Worm (Caenorhabditis elegans) whole organism, L2 larva: ENCODE data around the gene B0001.7.

Source experiments
- C34F6.9 ChIP-seq: fragments of 150-350 bp; optimal IDR thresholded peaks from 2 replicates; lab custom pipeline; 2014; ENCODE audit warnings: missing biosample characterization, missing genetic modification characterization
- R02D3.7 ChIP-seq: fragments of 150-350 bp; optimal IDR thresholded peaks from 2 replicates; lab custom pipeline; 2014; ENCODE audit warnings: missing biosample characterization, missing genetic modification characterization
- Y55F3AM.14 ChIP-seq: fragments of 200-800 bp; sonication (Bioruptor generic); optimal IDR thresholded peaks from 2 replicates; lab custom pipeline; 2018; ENCODE audit warnings: mild to moderate bottlenecking, missing genetic modification characterization, missing compliant biosample characterization
- alr-1 ChIP-seq: fragments of 150-350 bp; optimal IDR thresholded peaks from 2 replicates; lab custom pipeline; 2014; ENCODE audit warnings: missing biosample characterization, missing genetic modification characterization
- aly-2 ChIP-seq: fragments of 150-350 bp; optimal IDR thresholded peaks from 2 replicates; lab custom pipeline; 2014; ENCODE audit warnings: missing biosample characterization, missing genetic modification characterization
- ama-1 ChIP-seq: fragments of 150-350 bp; optimal IDR thresholded peaks from 2 replicates; lab custom pipeline; 2018; ENCODE audit warnings: inconsistent platforms
- blmp-1 ChIP-seq: sonication (generic microtip); optimal IDR thresholded peaks from 2 replicates; lab custom pipeline; 2017; ENCODE audit warnings: missing genetic modification characterization, mild to moderate bottlenecking, missing compliant biosample characterization, antibody characterized with exemption, moderate library complexity; ENCODE audit not compliant: insufficient read depth
- crh-2 ChIP-seq: sonication (generic microtip); optimal IDR thresholded peaks from 2 replicates; lab custom pipeline; 2017; ENCODE audit warnings: missing biosample characterization, missing genetic modification characterization
- egl-27 ChIP-seq: sonication (generic microtip); optimal IDR thresholded peaks from 3 replicates; lab custom pipeline; 2017; ENCODE audit warnings: missing biosample characterization, missing genetic modification reagents, missing genetic modification characterization
- fos-1 ChIP-seq: fragments of 150-350 bp; optimal IDR thresholded peaks from 2 replicates; lab custom pipeline; 2014; ENCODE audit warnings: missing biosample characterization, missing genetic modification characterization
- lin-13 ChIP-seq: fragments of 150-350 bp; optimal IDR thresholded peaks from 2 replicates; lab custom pipeline; 2014; ENCODE audit warnings: missing biosample characterization, missing genetic modification reagents, missing genetic modification characterization
- lsy-2 ChIP-seq, 2 experiments: fragments of 150-350 bp in 1 of 2; sonication (generic microtip) in 1 of 2; optimal IDR thresholded peaks; 2 replicates each; lab custom pipeline; 2014 to 2017; ENCODE audit warnings: missing biosample characterization in 2 of 2, missing genetic modification characterization in 2 of 2
- mab-5 ChIP-seq: fragments of 150-350 bp; optimal IDR thresholded peaks from 2 replicates; lab custom pipeline; 2014; ENCODE audit warnings: missing biosample characterization, missing genetic modification characterization
- mbf-1 ChIP-seq: sonication (generic microtip); optimal IDR thresholded peaks from 2 replicates; lab custom pipeline; 2017; ENCODE audit warnings: missing biosample characterization, missing genetic modification characterization
- mdl-1 ChIP-seq, 2 experiments: fragments of 150-350 bp in 1 of 2; sonication (generic microtip) in 1 of 2; optimal IDR thresholded peaks; 2 replicates each; lab custom pipeline; 2017; ENCODE audit warnings: missing biosample characterization in 2 of 2, missing genetic modification characterization in 2 of 2
- nhr-11 ChIP-seq: fragments of 150-350 bp; optimal IDR thresholded peaks from 2 replicates; lab custom pipeline; 2014; ENCODE audit warnings: missing biosample characterization, missing genetic modification characterization
- nhr-129 ChIP-seq: fragments of 150-350 bp; optimal IDR thresholded peaks from 2 replicates; lab custom pipeline; 2014; ENCODE audit warnings: missing biosample characterization, missing genetic modification characterization
- nhr-21 ChIP-seq: fragments of 150-350 bp; optimal IDR thresholded peaks from 2 replicates; lab custom pipeline; 2014; ENCODE audit warnings: missing biosample characterization, missing genetic modification characterization
- nhr-25 ChIP-seq: fragments of 150-350 bp; sonication (generic microtip); optimal IDR thresholded peaks from 3 replicates; lab custom pipeline; 2014; ENCODE audit warnings: missing biosample characterization, missing genetic modification characterization
- nhr-77 ChIP-seq: fragments of 150-350 bp; optimal IDR thresholded peaks from 2 replicates; lab custom pipeline; 2014; ENCODE audit warnings: missing biosample characterization, missing genetic modification characterization
- sem-4 ChIP-seq: fragments of 150-350 bp; optimal IDR thresholded peaks from 2 replicates; lab custom pipeline; 2014; ENCODE audit warnings: missing biosample characterization, missing genetic modification reagents, missing genetic modification characterization
- sma-9 ChIP-seq, 2 experiments: fragments of 150-350 bp in 1 of 2; sonication (generic microtip) in 1 of 2; optimal IDR thresholded peaks; 2 replicates each; lab custom pipeline; 2014 to 2016; ENCODE audit warnings: missing genetic modification characterization in 2 of 2, mild to moderate bottlenecking in 1 of 2, missing biosample characterization in 1 of 2, missing compliant biosample characterization in 1 of 2, missing genetic modification reagents in 1 of 2, moderate library complexity in 1 of 2
- unc-39 ChIP-seq: fragments of 150-350 bp; optimal IDR thresholded peaks from 2 replicates; lab custom pipeline; 2014; ENCODE audit warnings: missing biosample characterization, missing genetic modification characterization
- unc-55 ChIP-seq: fragments of 150-350 bp; sonication (generic microtip); optimal IDR thresholded peaks from 3 replicates; lab custom pipeline; 2014; ENCODE audit warnings: missing biosample characterization, missing genetic modification reagents, missing genetic modification characterization
- zag-1 ChIP-seq: fragments of 150-350 bp; optimal IDR thresholded peaks from 2 replicates; lab custom pipeline; 2014; ENCODE audit warnings: missing biosample characterization, missing genetic modification characterization
- ztf-1 ChIP-seq: fragments of 200-800 bp; sonication (Bioruptor generic); conservative IDR thresholded peaks from 2 replicates; pipeline ENCODE4 v1.3.6; 2022; ENCODE audit warnings: missing genetic modification characterization, missing compliant biosample characterization
- ztf-11 ChIP-seq: sonication (generic microtip); optimal IDR thresholded peaks from 2 replicates; lab custom pipeline; 2017; ENCODE audit warnings: missing biosample characterization, missing genetic modification characterization

The B0001.7 gene

DNA sequence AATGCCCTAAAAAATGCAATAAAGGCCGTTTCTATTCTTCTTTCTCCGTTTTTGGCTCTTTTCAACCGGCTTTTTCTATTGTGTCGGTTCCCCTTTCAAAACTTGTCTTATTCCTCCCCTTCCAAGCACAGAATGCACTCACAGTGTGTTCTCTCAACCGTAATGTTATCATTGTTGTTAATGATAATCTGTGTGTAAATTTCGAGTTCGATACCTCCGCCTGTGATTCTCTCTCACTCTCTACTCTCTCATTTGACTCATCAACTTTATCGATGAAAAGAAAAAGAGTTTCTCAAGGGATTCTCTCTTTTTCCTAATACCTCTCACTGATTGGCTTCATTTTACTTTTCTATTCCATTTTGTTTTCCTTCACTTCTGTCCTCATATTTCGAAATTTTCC, 25.3 kb downstream of the B0001.7 start:
- TF ChIP-seq egl-27 (tag; lab: Kevin White, UChicago) = no peak
- peak; percentile 54 for TF ChIP-seq unc-55 (GFP tag; lab: Kevin White, UChicago)
- TF ChIP-seq unc-39 = no peak
- peak; percentile 31 for TF ChIP-seq C34F6.9 (tag; lab: Kevin White, UChicago)
- peak; percentile 11 for TF ChIP-seq nhr-129
- TF ChIP-seq sma-9 (GFP tag; optimal IDR thresholded peaks at IDR 0.05; lab: Kevin White, UChicago) = no peak
- no peak for TF ChIP-seq sma-9 (tag; optimal IDR thresholded peaks at IDR 0.05; lab: Kevin White, UChicago)
- peak; percentile 90 for TF ChIP-seq fos-1 (tag; lab: Kevin White, UChicago)
- TF ChIP-seq mbf-1 (tag; lab: Kevin White, UChicago) = no peak

DNA sequence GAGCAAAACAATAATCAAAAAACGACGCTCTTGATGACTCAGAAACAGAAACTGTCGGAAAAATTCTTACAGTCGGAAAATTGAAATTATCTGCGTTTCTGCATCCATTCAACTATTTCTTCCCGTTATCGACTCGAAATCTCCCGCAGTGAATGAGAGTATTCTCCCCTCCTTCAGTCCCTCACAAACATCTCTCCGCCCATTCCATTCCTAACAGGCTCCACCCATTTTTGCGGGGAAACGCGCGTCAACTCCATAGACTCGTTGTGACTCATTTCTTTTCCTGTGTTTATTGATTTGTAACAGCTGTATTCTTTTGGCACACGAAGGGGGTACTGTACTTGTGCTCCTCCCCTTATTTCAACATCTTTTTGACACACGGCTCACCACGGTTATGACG, 26.2 kb downstream of the B0001.7 start:
- TF ChIP-seq nhr-129 (peak; percentile 73), Y55F3AM.14 (GFP tag; lab: Kevin White, UChicago) (no peak), crh-2 (tag; lab: Kevin White, UChicago) (no peak), nhr-11 (no peak), nhr-77 (tag; lab: Kevin White, UChicago) (no peak), sma-9 (GFP tag; optimal IDR thresholded peaks at IDR 0.05; lab: Kevin White, UChicago) (no peak), sma-9 (tag; optimal IDR thresholded peaks at IDR 0.05; lab: Kevin White, UChicago) (no peak), unc-55 (GFP tag; lab: Kevin White, UChicago) (peak; percentile 31), ama-1 (lab: Kevin White, UChicago) (no peak), R02D3.7 (tag; lab: Kevin White, UChicago) (no peak), sem-4 (tag; lab: Kevin White, UChicago) (no peak), ztf-11 (tag; lab: Kevin White, UChicago) (no peak), egl-27 (tag; lab: Kevin White, UChicago) (no peak), ztf-1 (GFP tag; lab: Robert Waterston, UW) (no peak), nhr-25 (tag; lab: Kevin White, UChicago) (no peak), lsy-2 (tag; optimal IDR thresholded peaks at IDR 0.05; lab: Kevin White, UChicago) (peak in 1 of 2 experiments; percentile 43), lin-13 (GFP tag; lab: Kevin White, UChicago) (no peak)

ce11 chrIV:12126740-12127472, 27.1 kb downstream of the B0001.7 start:
- TF ChIP-seq nhr-11 (no peak), lsy-2 (tag; optimal IDR thresholded peaks at IDR 0.05; lab: Kevin White, UChicago) (peak in 1 of 2 experiments; percentile 15)

DNA sequence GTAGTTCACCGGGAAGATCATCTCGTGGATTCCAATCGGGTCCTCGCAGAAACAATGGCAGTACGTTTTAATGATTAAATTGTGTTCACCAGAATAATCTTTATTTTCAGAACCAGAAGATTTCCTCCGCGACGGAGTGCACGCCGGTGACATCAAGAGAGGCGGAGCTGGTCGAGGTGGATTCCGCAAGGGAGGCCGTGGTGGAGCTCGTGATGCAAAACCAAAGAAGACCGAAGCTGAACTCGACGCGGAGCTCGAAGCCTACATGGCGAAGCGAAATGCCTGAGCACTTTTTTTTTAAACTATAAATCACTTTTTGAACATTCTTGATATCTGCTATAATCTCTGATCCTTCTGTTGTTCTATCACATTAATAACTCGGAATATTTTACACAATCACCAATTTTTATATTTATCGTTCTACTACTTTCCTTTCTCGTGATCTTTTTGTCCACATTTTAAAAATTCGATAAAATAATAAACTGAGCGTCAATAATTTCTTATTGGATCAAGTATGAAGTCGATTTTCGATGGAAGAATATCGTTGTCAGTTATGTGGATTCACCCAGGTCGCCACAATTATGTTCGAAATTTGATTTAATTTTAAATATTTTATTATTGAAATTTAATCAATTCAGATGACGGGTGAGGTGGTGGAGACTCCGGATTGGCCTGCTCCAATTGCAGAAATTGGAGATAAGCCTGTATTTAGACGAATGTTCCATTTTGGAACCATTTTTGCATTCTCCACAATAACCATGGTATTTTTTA, 29.5 kb downstream of the B0001.7 start, which contains the start of gene dhhc-6:
Gene dhhc-6, plus strand, starts transcription at position 639 of the 771 bp plus-strand sequence.
- no peak for TF ChIP-seq nhr-21 (tag; lab: Kevin White, UChicago)
- TF ChIP-seq mdl-1 (tag; optimal IDR thresholded peaks at IDR 0.05; lab: Kevin White, UChicago) = no peak
- no peak for TF ChIP-seq sem-4 (tag; lab: Kevin White, UChicago)
- TF ChIP-seq zag-1 (tag; lab: Kevin White, UChicago) = no peak
- no peak for TF ChIP-seq blmp-1 (tag; lab: Kevin White, UChicago)

DNA sequence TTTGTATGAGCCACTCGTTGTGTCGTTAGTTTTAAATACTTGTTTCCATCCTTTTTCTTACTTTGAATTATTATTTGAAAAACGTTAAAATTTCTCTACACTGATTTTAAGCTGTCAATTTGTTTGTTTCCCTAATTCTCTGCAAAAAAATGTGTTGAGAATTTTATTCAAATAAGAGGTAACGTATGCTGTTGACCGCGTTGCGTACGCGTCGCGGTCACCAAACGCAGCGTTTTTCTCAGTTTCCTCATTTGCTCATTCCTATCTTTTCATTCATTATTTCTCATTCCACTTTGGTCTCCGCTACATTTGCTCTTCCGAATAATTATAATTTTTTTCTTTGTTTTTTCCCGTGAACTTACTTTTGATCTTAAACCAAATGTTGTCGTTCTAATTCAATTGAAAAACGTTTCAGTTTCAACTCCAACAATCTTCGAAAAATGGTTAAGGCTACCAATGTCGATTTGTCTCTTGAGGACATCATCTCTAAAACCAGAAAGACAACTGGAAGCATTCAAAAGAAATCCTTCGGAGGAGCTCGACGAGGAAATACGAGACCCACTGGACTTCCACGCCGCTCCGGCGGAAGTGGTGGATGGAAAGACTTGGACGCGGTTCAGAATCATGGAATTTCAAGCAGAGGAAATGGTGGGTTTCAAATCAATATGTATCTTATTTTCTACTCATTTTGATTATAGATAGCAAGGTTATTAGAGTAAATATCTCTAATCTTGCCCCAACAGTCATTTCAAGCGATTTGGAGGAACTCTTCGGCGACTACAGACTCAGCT, 31.0 kb downstream of the B0001.7 start, which contains the start of gene aly-3:
Gene aly-3, plus strand, starts transcription at position 409 of the 791 bp plus-strand sequence.
- TF ChIP-seq fos-1 (tag; lab: Kevin White, UChicago) (peak; percentile 8), aly-2 (tag; lab: Kevin White, UChicago) (no peak), mab-5 (tag; lab: Kevin White, UChicago) (no peak), unc-39 (no peak), C34F6.9 (tag; lab: Kevin White, UChicago) (peak; percentile 61), nhr-129 (peak; percentile 33), sem-4 (tag; lab: Kevin White, UChicago) (no peak), alr-1 (tag; lab: Kevin White, UChicago) (no peak), ztf-11 (tag; lab: Kevin White, UChicago) (no peak), unc-55 (GFP tag; lab: Kevin White, UChicago) (peak; percentile 49), lsy-2 (tag; optimal IDR thresholded peaks at IDR 0.05; lab: Kevin White, UChicago) (peak in 1 of 2 experiments; percentile 32)
- TF ChIP-seq, all 48 proteins: peak for 5
